Fruit fly (Drosophila melanogaster) whole organism, embryonic: ENCODE data around the gene CG10019.

ENCODE experiments used
- Adf1 ChIP-seq: fragments of 200-800 bp; sonication (Bioruptor generic); IDR thresholded peaks from 2 replicates; pipeline ENCODE4 v1.3.6; 2022; ENCODE audit warnings: missing biosample characterization, missing genetic modification characterization
- Atf6 ChIP-seq: fragments of 200-800 bp; sonication (Bioruptor generic); IDR thresholded peaks from 2 replicates; pipeline ENCODE4 v1.3.6; 2022; ENCODE audit warnings: missing biosample characterization, missing genetic modification characterization
- CG10462 ChIP-seq: fragments of 200-800 bp; sonication (Bioruptor generic); optimal IDR thresholded peaks from 2 replicates; lab custom pipeline; 2016; ENCODE audit warnings: missing biosample characterization, missing genetic modification characterization
- CG11695 ChIP-seq: fragments of 200-800 bp; sonication (Bioruptor generic); IDR thresholded peaks from 3 replicates; pipeline ENCODE4 v1.3.6; 2022; ENCODE audit warnings: missing biosample characterization, missing genetic modification characterization
- CG12071 ChIP-seq: fragments of 200-800 bp; sonication (Bioruptor generic); optimal IDR thresholded peaks from 3 replicates; lab custom pipeline; 2018; ENCODE audit warnings: missing biosample characterization, mild to moderate bottlenecking, missing genetic modification characterization
- CG12219 ChIP-seq: fragments of 200-800 bp; sonication (Bioruptor generic); optimal IDR thresholded peaks from 3 replicates; lab custom pipeline; 2018; ENCODE audit warnings: missing biosample characterization, mild to moderate bottlenecking, missing genetic modification characterization
- CG12769 ChIP-seq: fragments of 200-800 bp; sonication (Bioruptor generic); optimal IDR thresholded peaks from 2 replicates; lab custom pipeline; 2019; ENCODE audit warnings: missing biosample characterization, mild to moderate bottlenecking, missing genetic modification characterization, moderate library complexity
- CG15514 ChIP-seq: fragments of 200-800 bp; sonication (Bioruptor generic); optimal IDR thresholded peaks from 3 replicates; lab custom pipeline; 2017; ENCODE audit warnings: missing biosample characterization, missing genetic modification characterization, mild to moderate bottlenecking, moderate library complexity, missing genetic modification reagents
- CG1602 ChIP-seq: fragments of 200-800 bp; sonication (Bioruptor generic); optimal IDR thresholded peaks from 3 replicates; lab custom pipeline; 2016; ENCODE audit warnings: missing biosample characterization, missing genetic modification characterization
- CG1792 ChIP-seq: fragments of 200-800 bp; sonication (Bioruptor generic); optimal IDR thresholded peaks from 2 replicates; lab custom pipeline; 2016; ENCODE audit warnings: missing biosample characterization, missing genetic modification characterization
- CG18011 ChIP-seq: fragments of 200-800 bp; sonication (Bioruptor generic); optimal IDR thresholded peaks from 2 replicates; lab custom pipeline; 2017; ENCODE audit warnings: missing biosample characterization, missing genetic modification characterization, mild to moderate bottlenecking, moderate library complexity, missing genotype
- CG2678 ChIP-seq: fragments of 200-800 bp; sonication (Bioruptor generic); optimal IDR thresholded peaks from 3 replicates; lab custom pipeline; 2019; ENCODE audit warnings: missing biosample characterization, mild to moderate bottlenecking, missing genetic modification characterization, moderate library complexity
- CG32532 ChIP-seq: fragments of 200-800 bp; sonication (Bioruptor generic); IDR thresholded peaks from 2 replicates; pipeline ENCODE4 v1.3.6; 2022; ENCODE audit warnings: missing biosample characterization, missing genetic modification characterization
- CG4730 ChIP-seq: fragments of 200-800 bp; sonication (Bioruptor generic); IDR thresholded peaks from 2 replicates; pipeline ENCODE4 v1.3.6; 2022; ENCODE audit warnings: missing biosample characterization, missing genetic modification characterization
- CG7271 ChIP-seq: fragments of 200-800 bp; sonication (Bioruptor generic); optimal IDR thresholded peaks from 2 replicates; lab custom pipeline; 2018; ENCODE audit warnings: missing biosample characterization, mild to moderate bottlenecking, missing genetic modification characterization, moderate library complexity
- CG9215 ChIP-seq: fragments of 200-800 bp; sonication (Bioruptor generic); IDR thresholded peaks from 2 replicates; pipeline ENCODE4 v1.3.6; 2022; ENCODE audit warnings: missing biosample characterization, missing genetic modification characterization
- CG9932 ChIP-seq: fragments of 200-800 bp; sonication (Bioruptor generic); IDR thresholded peaks from 2 replicates; pipeline ENCODE4 v1.3.6; 2022; ENCODE audit warnings: missing biosample characterization, missing genetic modification characterization
- Camta ChIP-seq: fragments of 200-800 bp; sonication (Bioruptor generic); optimal IDR thresholded peaks from 2 replicates; lab custom pipeline; 2016; ENCODE audit warnings: missing biosample characterization, missing genetic modification characterization
- CkIIα-i1 ChIP-seq: fragments of 200-800 bp; sonication (Bioruptor generic); IDR thresholded peaks from 2 replicates; pipeline ENCODE4 v1.3.6; 2022; ENCODE audit warnings: missing biosample characterization, missing genetic modification characterization
- D19B ChIP-seq: fragments of 200-800 bp; sonication (Bioruptor generic); optimal IDR thresholded peaks from 2 replicates; lab custom pipeline; 2017; ENCODE audit warnings: missing biosample characterization, mild to moderate bottlenecking, missing genetic modification characterization
- Dbx ChIP-seq: fragments of 200-800 bp; sonication (Bioruptor generic); IDR thresholded peaks from 3 replicates; pipeline ENCODE4 v1.3.6; 2022; ENCODE audit warnings: missing biosample characterization, missing genetic modification characterization
- Eip74EF ChIP-seq, 2 experiments: fragments of 200-800 bp in 1 of 2; fragments of >200 bp in 1 of 2; sonication (Bioruptor generic) in 1 of 2; optimal IDR thresholded peaks; 2 replicates each; lab custom pipeline; 2017 to 2019; ENCODE audit warnings: missing biosample characterization in 2 of 2, missing genetic modification characterization in 2 of 2, mild to moderate bottlenecking in 1 of 2, moderate library complexity in 1 of 2
- Elba2 ChIP-seq: fragments of 200-800 bp; sonication (Bioruptor generic); optimal IDR thresholded peaks from 3 replicates; lab custom pipeline; 2016; ENCODE audit warnings: missing biosample characterization, missing genetic modification characterization
- H2.0 ChIP-seq: fragments of 200-800 bp; sonication (Bioruptor generic); IDR thresholded peaks from 2 replicates; pipeline ENCODE4 v1.3.6; 2022; ENCODE audit warnings: missing biosample characterization, missing genetic modification characterization
- Meics ChIP-seq: fragments of 200-800 bp; sonication (Bioruptor generic); optimal IDR thresholded peaks from 2 replicates; lab custom pipeline; 2017; ENCODE audit warnings: missing biosample characterization, mild to moderate bottlenecking, missing genetic modification characterization
- Myb ChIP-seq: fragments of 200-800 bp; sonication (Bioruptor generic); optimal IDR thresholded peaks from 2 replicates; lab custom pipeline; 2016; ENCODE audit warnings: missing biosample characterization, missing genetic modification characterization
- Oli ChIP-seq: fragments of 200-800 bp; sonication (Bioruptor generic); optimal IDR thresholded peaks from 2 replicates; lab custom pipeline; 2018; ENCODE audit warnings: missing biosample characterization, mild to moderate bottlenecking, missing genetic modification characterization, moderate library complexity
- PHDP ChIP-seq: fragments of 200-800 bp; sonication (Bioruptor generic); optimal IDR thresholded peaks from 3 replicates; lab custom pipeline; 2018; ENCODE audit warnings: missing biosample characterization, mild to moderate bottlenecking, missing genetic modification characterization, moderate library complexity
- Rx ChIP-seq: fragments of 200-800 bp; sonication (Bioruptor generic); IDR thresholded peaks from 2 replicates; pipeline ENCODE4 v1.3.6; 2022; ENCODE audit warnings: missing biosample characterization, missing genetic modification characterization
- Side ChIP-seq: fragments of 200-800 bp; sonication (Bioruptor generic); optimal IDR thresholded peaks from 2 replicates; lab custom pipeline; 2016; ENCODE audit warnings: missing biosample characterization, missing genetic modification characterization
- Vsx1 ChIP-seq: fragments of 200-800 bp; sonication (Bioruptor generic); optimal IDR thresholded peaks from 2 replicates; lab custom pipeline; 2017; ENCODE audit warnings: missing biosample characterization, mild to moderate bottlenecking, missing genetic modification characterization, missing genetic modification reagents
- bcd ChIP-seq: fragments of 200-800 bp; sonication (Bioruptor generic); optimal IDR thresholded peaks from 2 replicates; lab custom pipeline; 2017; ENCODE audit warnings: missing biosample characterization, mild to moderate bottlenecking, missing genetic modification characterization
- bigmax ChIP-seq: fragments of 200-800 bp; sonication (Bioruptor generic); optimal IDR thresholded peaks from 2 replicates; lab custom pipeline; 2018; ENCODE audit warnings: missing biosample characterization, mild to moderate bottlenecking, missing genetic modification characterization
- btn ChIP-seq: fragments of 200-800 bp; sonication (Bioruptor generic); optimal IDR thresholded peaks from 2 replicates; lab custom pipeline; 2016; ENCODE audit warnings: missing biosample characterization, missing genetic modification characterization
- disco-r ChIP-seq: fragments of 200-800 bp; sonication (Bioruptor generic); optimal IDR thresholded peaks from 2 replicates; lab custom pipeline; 2016; ENCODE audit warnings: missing biosample characterization, missing genetic modification characterization
- dysf ChIP-seq: fragments of 200-800 bp; sonication (Bioruptor generic); IDR thresholded peaks from 3 replicates; pipeline ENCODE4 v1.3.6; 2022; ENCODE audit warnings: missing biosample characterization, missing genetic modification characterization
- en ChIP-seq: fragments of 200-800 bp; sonication (Bioruptor generic); optimal IDR thresholded peaks from 2 replicates; lab custom pipeline; 2016; ENCODE audit warnings: missing biosample characterization, missing genetic modification characterization
- eve ChIP-seq, 2 experiments: fragments of >200 bp; optimal IDR thresholded peaks; 2 replicates each; lab custom pipeline; 2017; ENCODE audit warnings: missing biosample characterization in 2 of 2, missing genetic modification characterization in 2 of 2
- ewg ChIP-seq: fragments of 200-800 bp; sonication (Bioruptor generic); optimal IDR thresholded peaks from 3 replicates; lab custom pipeline; 2017; ENCODE audit warnings: mild to moderate bottlenecking, missing biosample characterization, missing genetic modification reagents, missing genetic modification characterization
- eyg ChIP-seq: fragments of 200-800 bp; sonication (Bioruptor generic); optimal IDR thresholded peaks from 3 replicates; lab custom pipeline; 2016; ENCODE audit warnings: missing biosample characterization, missing genetic modification characterization
- grau ChIP-seq: fragments of 200-800 bp; optimal IDR thresholded peaks from 3 replicates; lab custom pipeline; 2019; ENCODE audit warnings: missing biosample characterization, mild to moderate bottlenecking, missing genetic modification characterization, moderate library complexity
- gsb ChIP-seq: fragments of 200-800 bp; sonication (Bioruptor generic); IDR thresholded peaks from 2 replicates; pipeline ENCODE4 v1.3.6; 2022; ENCODE audit warnings: missing biosample characterization, missing genetic modification characterization
- ind ChIP-seq: fragments of 200-800 bp; sonication (Bioruptor generic); optimal IDR thresholded peaks from 3 replicates; lab custom pipeline; 2016; ENCODE audit warnings: missing biosample characterization, missing genetic modification characterization
- kni ChIP-seq: fragments of 200-800 bp; sonication (Bioruptor generic); optimal IDR thresholded peaks from 3 replicates; lab custom pipeline; 2017; ENCODE audit warnings: mild to moderate bottlenecking, missing biosample characterization, missing genetic modification reagents, missing genetic modification characterization
- lilli ChIP-seq: fragments of 200-800 bp; sonication (Bioruptor generic); optimal IDR thresholded peaks from 3 replicates; lab custom pipeline; 2016; ENCODE audit warnings: missing biosample characterization, missing genetic modification characterization
- lmd ChIP-seq: fragments of 200-800 bp; sonication (Bioruptor generic); IDR thresholded peaks from 2 replicates; pipeline ENCODE4 v1.3.6; 2022; ENCODE audit warnings: missing biosample characterization, missing genetic modification characterization
- mam ChIP-seq: fragments of 200-800 bp; sonication (Bioruptor generic); optimal IDR thresholded peaks from 3 replicates; lab custom pipeline; 2016; ENCODE audit warnings: missing biosample characterization, missing genetic modification characterization
- slbo ChIP-seq: fragments of 200-800 bp; sonication (Bioruptor generic); IDR thresholded peaks from 2 replicates; pipeline ENCODE4 v1.3.6; 2022; ENCODE audit warnings: missing biosample characterization, missing genetic modification characterization
- z ChIP-seq: fragments of 200-800 bp; sonication (Bioruptor generic); IDR thresholded peaks from 3 replicates; pipeline ENCODE4 v1.3.6; 2022; ENCODE audit warnings: missing biosample characterization, missing genetic modification characterization

CG10019 gene

DNA sequence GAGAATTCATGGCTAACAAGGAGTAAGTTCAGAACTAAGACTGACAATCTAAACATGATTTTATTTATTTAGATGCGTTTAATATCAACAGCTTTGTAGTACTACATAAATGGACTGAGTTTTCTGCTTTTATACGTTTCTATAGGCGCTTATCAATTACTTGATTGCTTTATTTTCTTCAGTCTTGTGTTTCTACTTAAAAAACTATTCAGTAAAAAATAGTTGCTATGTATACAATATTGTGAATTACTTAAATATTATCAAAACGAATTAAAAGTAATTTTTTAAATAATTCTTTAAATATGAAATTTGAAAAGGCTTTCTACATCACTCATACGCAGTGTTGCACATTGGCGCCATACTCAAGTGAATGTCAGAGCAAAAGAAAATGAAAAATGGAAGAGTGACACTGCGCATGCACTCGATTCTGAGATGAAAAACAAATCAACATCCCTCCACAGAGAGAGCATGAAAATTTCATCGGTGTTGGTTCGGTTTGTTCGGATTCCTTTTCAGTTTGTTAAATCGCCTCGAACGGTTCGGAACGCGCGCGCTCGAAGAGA lies 12.5 kb upstream of the CG10019 start, which contains the start of the genes lectin-24A and Shaw (continued):
- TF ChIP-seq CG9215 (GFP tag; lab: Robert Waterston, UW) (no peak), ewg (GFP tag; lab: Kevin White, UChicago) (peak; percentile 83), CG12769 (no peak), D19B (GFP tag; lab: Kevin White, UChicago) (no peak), Side (no peak)

DNA sequence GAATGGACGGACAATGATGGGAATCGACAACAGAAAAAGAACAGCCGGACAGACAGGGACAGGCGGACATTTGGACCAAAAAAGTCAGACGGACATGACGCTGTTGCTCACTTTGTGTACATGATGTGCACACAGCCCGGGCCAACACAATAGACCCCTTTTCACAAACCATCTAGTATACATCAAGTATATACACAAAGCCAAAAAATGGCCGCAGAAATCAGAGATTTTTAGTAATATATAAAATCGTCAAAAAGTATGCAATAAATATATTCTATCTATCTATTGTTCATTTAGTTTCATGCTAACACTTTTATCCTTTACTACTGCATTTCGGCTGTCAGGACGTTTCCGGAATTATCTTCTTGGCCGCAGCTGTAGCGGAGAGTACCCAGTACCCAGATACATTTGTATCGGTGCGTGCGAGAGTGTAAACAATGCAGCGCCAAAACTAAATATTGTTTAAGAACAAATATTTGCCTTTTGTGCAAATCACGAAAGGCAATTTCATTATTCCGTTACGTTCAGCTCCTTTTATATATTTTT lies 10.8 kb upstream of the CG10019 start:
- no peak for TF ChIP-seq Rx (GFP tag; lab: Robert Waterston, UW)
- no peak for TF ChIP-seq Vsx1 (GFP tag; lab: Kevin White, UChicago)
- no peak for TF ChIP-seq z (GFP tag; lab: Robert Waterston, UW)
- peak; percentile 53 for TF ChIP-seq Meics (GFP tag; lab: Kevin White, UChicago)
- no peak for TF ChIP-seq eyg (GFP tag; lab: Kevin White, UChicago)
- no peak for TF ChIP-seq eve (GFP tag; optimal IDR thresholded peaks at IDR 0.05; lab: Kevin White, UChicago)
- no peak for TF ChIP-seq grau (tag; lab: Kevin White, UChicago)
- no peak for TF ChIP-seq bigmax (GFP tag; lab: Kevin White, UChicago)
- no peak; the same call in 1 of the 2 replicates for TF ChIP-seq slbo
- peak; percentile 1 for TF ChIP-seq bcd (GFP tag; lab: Kevin White, UChicago)
- peak; percentile 23 for TF ChIP-seq lilli (GFP tag; lab: Kevin White, UChicago)
- no peak for TF ChIP-seq Adf1
- TF ChIP-seq btn (GFP tag; lab: Kevin White, UChicago), result no peak
- no peak for TF ChIP-seq CG1792 (GFP tag; lab: Kevin White, UChicago)
- TF ChIP-seq mam (GFP tag; lab: Kevin White, UChicago), result peak; percentile 6
- TF ChIP-seq ind (GFP tag; lab: Kevin White, UChicago), result peak; percentile 9
- peak; percentile 41 for TF ChIP-seq Oli (tag; lab: Kevin White, UChicago)
- peak; percentile 36 for TF ChIP-seq PHDP (tag; lab: Kevin White, UChicago)
- TF ChIP-seq CG12219, result peak; percentile 21
- peak; percentile 22; the same call in 1 of the 3 replicates for TF ChIP-seq dysf
- no peak for TF ChIP-seq CG4730 (GFP tag; lab: Robert Waterston, UW)
- TF ChIP-seq CG11695 (GFP tag; lab: Robert Waterston, UW), result 0 out of 3 replicates have a peak, but pooled peaks have one; percentile 20
- 0 out of 2 replicates have a peak, but pooled peaks have one; percentile 16 for TF ChIP-seq H2.0
- TF ChIP-seq CG18011 (GFP tag; lab: Kevin White, UChicago), result no peak
- no peak for TF ChIP-seq kni (GFP tag; lab: Kevin White, UChicago)
- TF ChIP-seq CG7271, result no peak
- TF ChIP-seq Dbx (GFP tag; lab: Robert Waterston, UW), result no peak
- TF ChIP-seq CG10462 (GFP tag; lab: Kevin White, UChicago), result no peak
- no peak for TF ChIP-seq CG2678 (tag; lab: Kevin White, UChicago)
- TF ChIP-seq disco-r (GFP tag; lab: Kevin White, UChicago), result no peak
- peak; percentile 23 for TF ChIP-seq CG12071 (GFP tag; lab: Kevin White, UChicago)
- peak; percentile 36; the same call in 1 of the 2 replicates for TF ChIP-seq CG32532
- TF ChIP-seq Camta (GFP tag; lab: Kevin White, UChicago), result no peak
- TF ChIP-seq Myb (GFP tag; lab: Kevin White, UChicago), result no peak
- TF ChIP-seq CG1602 (GFP tag; lab: Kevin White, UChicago), result no peak
- peak; percentile 41; the same call in 1 of the 2 replicates for TF ChIP-seq lmd (GFP tag; lab: Robert Waterston, UW)
- no peak for TF ChIP-seq Eip74EF (GFP tag; optimal IDR thresholded peaks at IDR 0.05; lab: Kevin White, UChicago)
- 0 out of 2 replicates have a peak, but pooled peaks have one; percentile 5 for TF ChIP-seq gsb (GFP tag; lab: Robert Waterston, UW)
- TF ChIP-seq CG15514 (GFP tag; lab: Kevin White, UChicago), result peak; percentile 1
- TF ChIP-seq CkIIα-i1 (GFP tag; lab: Robert Waterston, UW), result no peak
- TF ChIP-seq CG9932 (GFP tag; lab: Robert Waterston, UW), result no peak
- TF ChIP-seq Elba2, result no peak
- peak; percentile 70 for TF ChIP-seq Atf6
- TF ChIP-seq en (GFP tag; lab: Kevin White, UChicago), result no peak
